Worm (Caenorhabditis elegans): ENCODE data around the gene T10B10.4.

Gene T10B10.4

ce11 chrX:15188510-15188909 lies 1.4 kb upstream of the T10B10.4 start:
- TF ChIP-seq F57A8.1 (GFP tag; optimal IDR thresholded peaks at IDR 0.05) (no peak), madf-3 (GFP tag; IDR thresholded peaks at IDR 0.05) (no peak), ceh-100 (GFP tag; IDR thresholded peaks at IDR 0.05) (no peak), nfya-1 (tag; optimal IDR thresholded peaks at IDR 0.05; ENCODE audit: borderline replicate concordance, insufficient read depth) (no peak), lsl-1 (GFP tag; optimal IDR thresholded peaks at IDR 0.05) (no peak), ztf-28 (GFP tag; IDR thresholded peaks at IDR 0.05) (no peak), egrh-3 (GFP tag; IDR thresholded peaks at IDR 0.05) (no peak), Y53G8AR.9 (GFP tag; conservative IDR thresholded peaks at IDR 0.05) (no peak), lin-40 (tag; optimal IDR thresholded peaks at IDR 0.05) (no peak), K12H6.12 (tag; optimal IDR thresholded peaks at IDR 0.05) (no peak), ZK185.1 (tag; optimal IDR thresholded peaks at IDR 0.05; ENCODE audit: poor library complexity, severe bottlenecking) (no peak), hmg-20 (GFP tag; IDR thresholded peaks at IDR 0.05) (no peak), aptf-3 (GFP tag; IDR thresholded peaks at IDR 0.05) (no peak), egl-18 (GFP tag; IDR thresholded peaks at IDR 0.05) (no peak), ceh-58 (GFP tag; IDR thresholded peaks at IDR 0.05) (no peak), nhr-179 (tag; optimal IDR thresholded peaks at IDR 0.05) (no peak), hlh-12 (tag; optimal IDR thresholded peaks at IDR 0.05) (no peak), cebp-2 (GFP tag; IDR thresholded peaks at IDR 0.05) (no peak)

- TF ChIP-seq pha-4 (tag; optimal IDR thresholded peaks at IDR 0.05): no peak
- TF ChIP-seq ceh-40 (GFP tag; IDR thresholded peaks at IDR 0.05): no peak
- TF ChIP-seq nfya-2 (GFP tag; IDR thresholded peaks at IDR 0.05): no peak
- TF ChIP-seq gei-17 (GFP tag; optimal IDR thresholded peaks at IDR 0.05): no peak
- TF ChIP-seq T07F8.4 (tag; optimal IDR thresholded peaks at IDR 0.05): no peak
- no peak for TF ChIP-seq mxl-1 (tag; optimal IDR thresholded peaks at IDR 0.05)
- no peak for TF ChIP-seq lir-1 (GFP tag; conservative IDR thresholded peaks at IDR 0.05)
- no peak for TF ChIP-seq B0261.1 (tag; optimal IDR thresholded peaks at IDR 0.05)
- TF ChIP-seq ceh-91 (GFP tag; IDR thresholded peaks at IDR 0.05): no peak
- no peak for TF ChIP-seq snpc-4 (GFP tag; optimal IDR thresholded peaks at IDR 0.05)
- TF ChIP-seq snpc-4 (tag; optimal IDR thresholded peaks at IDR 0.05): peak in 1 of 4 experiments; percentile 9
- peak; percentile 36 for TF ChIP-seq madf-10 (tag; optimal IDR thresholded peaks at IDR 0.05)
- no peak for TF ChIP-seq B0336.3 (GFP tag; IDR thresholded peaks at IDR 0.05)
- no peak for TF ChIP-seq T26A5.8 (tag; optimal IDR thresholded peaks at IDR 0.05)
- TF ChIP-seq ztf-25 (GFP tag; IDR thresholded peaks at IDR 0.05): no peak
- no peak for TF ChIP-seq ama-1 (optimal IDR thresholded peaks at IDR 0.05)
- no peak for TF ChIP-seq ama-1 (GFP tag; optimal IDR thresholded peaks at IDR 0.05)
- no peak for TF ChIP-seq hrde-1 (tag; optimal IDR thresholded peaks at IDR 0.05; ENCODE audit: borderline replicate concordance)
- TF ChIP-seq lin-40 (tag; optimal IDR thresholded peaks at IDR 0.05): peak; percentile 43
- peak; percentile 70; the same call in 1 of the 2 replicates for TF ChIP-seq K11D2.4 (GFP tag; IDR thresholded peaks at IDR 0.05)
- TF ChIP-seq K12H6.12 (tag; optimal IDR thresholded peaks at IDR 0.05): peak; percentile 41
- TF ChIP-seq Y67H2A.10 (GFP tag; conservative IDR thresholded peaks at IDR 0.05): no peak
- no peak for TF ChIP-seq repo-1 (tag; optimal IDR thresholded peaks at IDR 0.05)
- no peak for TF ChIP-seq lsl-1 (GFP tag; optimal IDR thresholded peaks at IDR 0.05)
- TF ChIP-seq Y53G8AR.9 (GFP tag; conservative IDR thresholded peaks at IDR 0.05): no peak
- no peak for TF ChIP-seq nhr-27 (tag; optimal IDR thresholded peaks at IDR 0.05)
- 0 out of 2 replicates have a peak, but pooled peaks have one; percentile 16 for TF ChIP-seq lin-26 (GFP tag; IDR thresholded peaks at IDR 0.05)
- no peak for TF ChIP-seq nhr-120 (GFP tag; IDR thresholded peaks at IDR 0.05)
- no peak for TF ChIP-seq unc-62 (GFP tag; optimal IDR thresholded peaks at IDR 0.05)
- TF ChIP-seq Y53F4B.3 (GFP tag; IDR thresholded peaks at IDR 0.05): no peak
- TF ChIP-seq rpc-1 (optimal IDR thresholded peaks at IDR 0.05): no peak
- TF ChIP-seq rpc-1 (tag; optimal IDR thresholded peaks at IDR 0.05): no peak
- TF ChIP-seq hmg-20 (GFP tag; IDR thresholded peaks at IDR 0.05): no peak
- TF ChIP-seq ceh-27 (GFP tag; optimal IDR thresholded peaks at IDR 0.05): peak; percentile 45
- TF ChIP-seq snpc-1.3 (tag; optimal IDR thresholded peaks at IDR 0.05; ENCODE audit: insufficient read depth): no peak
Measured at ce11 chrX:15188986-15189675, 792 bp upstream of the T10B10.4 start.

Data from whole organism, young adult.